Worm (Caenorhabditis elegans) whole organism, L3 larva: ENCODE measurements around the gene unc-132.

Experiments
- ceh-28 ChIP-seq: fragments of 150-350 bp; optimal IDR thresholded peaks from 2 replicates; lab custom pipeline; 2014; ENCODE audit warnings: missing biosample characterization, missing genetic modification reagents, missing genetic modification characterization
- mdl-1 ChIP-seq: fragments of 150-350 bp; optimal IDR thresholded peaks from 2 replicates; lab custom pipeline; 2014; ENCODE audit warnings: missing biosample characterization, missing genetic modification characterization
- nhr-11 ChIP-seq: fragments of 150-350 bp; optimal IDR thresholded peaks from 2 replicates; lab custom pipeline; 2014; ENCODE audit warnings: missing biosample characterization, missing genetic modification characterization
- nhr-23 ChIP-seq: fragments of 150-350 bp; optimal IDR thresholded peaks from 2 replicates; lab custom pipeline; 2014; ENCODE audit warnings: missing biosample characterization, missing genetic modification reagents, missing genetic modification characterization
- nhr-67 ChIP-seq: fragments of 150-350 bp; optimal IDR thresholded peaks from 2 replicates; lab custom pipeline; 2014; ENCODE audit warnings: missing biosample characterization, missing genetic modification characterization
- nhr-76 ChIP-seq: fragments of 150-350 bp; sonication (generic microtip); optimal IDR thresholded peaks from 5 replicates; lab custom pipeline; 2014; ENCODE audit warnings: missing biosample characterization, missing genetic modification characterization
- snpc-4 ChIP-seq: fragments of 150-350 bp; optimal IDR thresholded peaks from 2 replicates; lab custom pipeline; 2014; ENCODE audit warnings: missing biosample characterization, missing genetic modification characterization
- unc-62 ChIP-seq: fragments of 150-350 bp; sonication (generic microtip); optimal IDR thresholded peaks from 4 replicates; lab custom pipeline; 2014; ENCODE audit warnings: missing biosample characterization, missing genetic modification reagents, missing genetic modification characterization

DNA sequence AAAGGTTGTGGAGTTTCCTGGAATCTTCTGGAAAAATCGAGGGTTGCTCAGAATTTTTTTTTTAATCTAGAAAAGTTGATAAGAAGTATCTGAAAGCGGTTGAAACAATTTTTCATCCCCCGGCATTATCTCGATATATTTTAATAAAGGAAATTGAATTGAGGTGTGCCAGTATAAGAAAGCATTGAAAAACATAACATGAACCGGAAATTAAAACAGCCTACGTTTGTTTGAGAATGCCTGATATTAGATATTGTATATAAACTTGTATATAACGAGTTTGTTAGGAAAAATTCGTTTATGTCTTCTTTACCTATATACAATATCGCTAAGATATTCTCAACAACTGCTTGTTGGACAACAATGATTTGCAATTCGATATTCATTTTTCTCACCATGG is 37.9 kb downstream of the unc-132 start, which contains the start of gene str-30:
- no peak for TF ChIP-seq snpc-4 (tag; lab: Kevin White, UChicago)
- TF ChIP-seq nhr-76 (tag; lab: Kevin White, UChicago), result no peak
- TF ChIP-seq ceh-28 (tag; lab: Kevin White, UChicago), result no peak
- TF ChIP-seq nhr-23 (tag; lab: Kevin White, UChicago), result no peak
- no peak for TF ChIP-seq mdl-1 (tag; lab: Kevin White, UChicago)
- no peak for TF ChIP-seq nhr-67 (tag; lab: Kevin White, UChicago)
- no peak for TF ChIP-seq nhr-11 (tag; lab: Kevin White, UChicago)
- TF ChIP-seq unc-62 (GFP tag; lab: Kevin White, UChicago), result no peak
